Worm (Caenorhabditis elegans): Measurements from ENCODE around the gene F55D1.1.

DNA sequence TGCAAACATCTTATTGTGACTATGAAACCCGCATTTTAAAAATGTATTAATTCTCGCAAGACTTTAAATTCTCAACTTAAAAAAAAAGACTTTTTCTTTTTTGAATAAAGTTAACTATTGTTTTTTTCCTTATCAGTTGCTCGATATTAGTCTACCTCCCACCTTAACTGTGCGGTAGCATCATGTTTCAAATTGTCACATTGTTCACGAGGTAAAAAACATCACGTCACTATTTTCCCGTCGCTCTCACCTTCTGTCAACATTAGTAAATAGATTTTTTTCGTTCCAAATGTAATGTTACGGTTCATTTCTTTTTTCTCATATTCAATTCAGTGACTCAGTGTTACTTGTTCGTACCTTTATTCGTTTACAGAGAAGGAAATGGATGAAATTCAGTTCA lies 26.7 kb downstream of the F55D1.1 start:
- TF ChIP-seq pag-3 (tag; optimal IDR thresholded peaks at IDR 0.05; ENCODE audit: borderline replicate concordance) (no peak), ets-4 (tag; optimal IDR thresholded peaks at IDR 0.05) (no peak), nhr-11 (tag; optimal IDR thresholded peaks at IDR 0.05) (no peak), fkh-10 (GFP tag; optimal IDR thresholded peaks at IDR 0.05) (no peak)
